Worm (Caenorhabditis elegans): Measurements from ENCODE around the gene amdh-1.

The amdh-1 gene

ce11 chrIII:6280070-6280596, 28.5 kb downstream of the amdh-1 start, which contains the start of gene hmg-1.2:
Gene hmg-1.2, plus strand, starts transcription at chrIII:6280380.
- TF ChIP-seq bed-1 (GFP tag; IDR thresholded peaks at IDR 0.05) (no peak), atf-7 (tag; optimal IDR thresholded peaks at IDR 0.05) (peak; percentile 67), zim-3 (tag; optimal IDR thresholded peaks at IDR 0.05) (no peak), akir-1 (GFP tag; optimal IDR thresholded peaks at IDR 0.05) (no peak), B0035.1 (tag; optimal IDR thresholded peaks at IDR 0.05) (no peak), ztf-18 (tag; optimal IDR thresholded peaks at IDR 0.05) (peak; percentile 18), F22D6.2 (tag; optimal IDR thresholded peaks at IDR 0.05) (no peak), lin-35 (GFP tag; optimal IDR thresholded peaks at IDR 0.05) (peak in 1 of 3 experiments; percentile 42), B0336.3 (GFP tag; IDR thresholded peaks at IDR 0.05) (peak; percentile 85), attf-5 (GFP tag; optimal IDR thresholded peaks at IDR 0.05) (peak; percentile 62), C06A6.2 (GFP tag; conservative IDR thresholded peaks at IDR 0.05) (0 out of 2 replicates have a peak, but pooled peaks have one; percentile 48), let-607 (tag; optimal IDR thresholded peaks at IDR 0.05) (peak in 1 of 2 experiments; percentile 29), dpff-1 (tag; optimal IDR thresholded peaks at IDR 0.05) (no peak), repo-1 (tag; optimal IDR thresholded peaks at IDR 0.05) (peak; percentile 73), lin-26 (GFP tag; IDR thresholded peaks at IDR 0.05) (peak; percentile 47; the same call in 1 of the 2 replicates), xnd-1 (tag; optimal IDR thresholded peaks at IDR 0.05) (no peak), gei-17 (GFP tag; optimal IDR thresholded peaks at IDR 0.05) (peak; percentile 67), pbrm-1 (GFP tag; IDR thresholded peaks at IDR 0.05) (peak; percentile 71), lin-54 (GFP tag; optimal IDR thresholded peaks at IDR 0.05) (peak; percentile 39), F52B5.7 (tag; optimal IDR thresholded peaks at IDR 0.05) (no peak), pha-4 (tag; optimal IDR thresholded peaks at IDR 0.05) (peak; percentile 25), F49E8.2 (tag; optimal IDR thresholded peaks at IDR 0.05; ENCODE audit: insufficient read depth) (no peak), lir-1 (GFP tag; conservative IDR thresholded peaks at IDR 0.05) (no peak), sea-2 (GFP tag; IDR thresholded peaks at IDR 0.05) (no peak), F10E7.11 (tag; optimal IDR thresholded peaks at IDR 0.05) (no peak), aptf-3 (GFP tag; IDR thresholded peaks at IDR 0.05) (no peak), mcd-1 (GFP tag; IDR thresholded peaks at IDR 0.05) (peak; percentile 57), nhr-90 (tag; optimal IDR thresholded peaks at IDR 0.05) (peak; percentile 49), snpc-1.3 (tag; optimal IDR thresholded peaks at IDR 0.05; ENCODE audit: insufficient read depth) (no peak), ztf-25 (GFP tag; IDR thresholded peaks at IDR 0.05) (no peak), K11D2.4 (GFP tag; IDR thresholded peaks at IDR 0.05) (0 out of 2 replicates have a peak, but pooled peaks have one; percentile 9), ceh-58 (GFP tag; IDR thresholded peaks at IDR 0.05) (no peak), Y53G8AR.9 (GFP tag; conservative IDR thresholded peaks at IDR 0.05) (no peak), ztf-3 (GFP tag; optimal IDR thresholded peaks at IDR 0.05) (no peak), chd-7 (tag; optimal IDR thresholded peaks at IDR 0.05) (peak; percentile 74), nhr-27 (tag; optimal IDR thresholded peaks at IDR 0.05) (no peak), tlf-1 (GFP tag; optimal IDR thresholded peaks at IDR 0.05) (peak; percentile 55), athp-1 (tag; optimal IDR thresholded peaks at IDR 0.05) (peak; percentile 50), nhr-120 (GFP tag; IDR thresholded peaks at IDR 0.05) (no peak), mxl-1 (tag; optimal IDR thresholded peaks at IDR 0.05) (no peak), sdz-38 (tag; optimal IDR thresholded peaks at IDR 0.05) (no peak), dpl-1 (GFP tag; optimal IDR thresholded peaks at IDR 0.05) (no peak), C17E4.6 (GFP tag; IDR thresholded peaks at IDR 0.05) (no peak), hlh-26 (GFP tag; conservative IDR thresholded peaks at IDR 0.05) (no peak), die-1 (tag; optimal IDR thresholded peaks at IDR 0.05) (no peak), hsf-1 (GFP tag; IDR thresholded peaks at IDR 0.05) (no peak), ekl-4 (GFP tag; IDR thresholded peaks at IDR 0.05) (no peak; the same call in 1 of the 2 replicates), rcor-1 (GFP tag; IDR thresholded peaks at IDR 0.05) (peak; percentile 47; the same call in 1 of the 2 replicates), efl-1 (GFP tag; optimal IDR thresholded peaks at IDR 0.05) (no peak)
